Worm (Caenorhabditis elegans) whole organism, L1 larva: Measurements from ENCODE around the gene cyh-1.

Experiments used
- Y116A8C.19 ChIP-seq: sonication (generic microtip); optimal IDR thresholded peaks from 2 replicates; lab custom pipeline; 2016; ENCODE audit warnings: missing compliant biosample characterization, missing genetic modification characterization, borderline replicate concordance
- grh-1 ChIP-seq: fragments of 200-800 bp; sonication (Bioruptor generic); IDR thresholded peaks from 2 replicates; pipeline ENCODE4 v1.3.6; 2022; ENCODE audit warnings: missing genetic modification reagents, missing genetic modification characterization, missing compliant biosample characterization
- hlh-17 ChIP-seq: fragments of 200-800 bp; sonication (Bioruptor generic); optimal IDR thresholded peaks from 2 replicates; lab custom pipeline; 2018; ENCODE audit warnings: missing genetic modification characterization, mild to moderate bottlenecking, missing compliant biosample characterization, moderate library complexity, borderline replicate concordance
- lir-3 ChIP-seq: sonication (generic microtip); optimal IDR thresholded peaks from 2 replicates; lab custom pipeline; 2016; ENCODE audit warnings: mild to moderate bottlenecking, missing genetic modification characterization, moderate library complexity, missing compliant biosample characterization; ENCODE audit not compliant: poor library complexity
- lsy-2 ChIP-seq, 2 experiments: fragments of 150-350 bp; optimal IDR thresholded peaks; 2 replicates each; lab custom pipeline; 2014; ENCODE audit warnings: missing biosample characterization in 2 of 2, missing genetic modification characterization in 2 of 2
- nhr-237 ChIP-seq: fragments of 150-350 bp; optimal IDR thresholded peaks from 2 replicates; lab custom pipeline; 2014; ENCODE audit warnings: missing biosample characterization, missing genetic modification characterization
- nhr-28 ChIP-seq: fragments of 150-350 bp; optimal IDR thresholded peaks from 2 replicates; lab custom pipeline; 2014; ENCODE audit warnings: missing biosample characterization, missing genetic modification characterization
- nhr-47 ChIP-seq: sonication (generic microtip); optimal IDR thresholded peaks from 2 replicates; lab custom pipeline; 2016; ENCODE audit warnings: mild to moderate bottlenecking, missing genetic modification characterization, moderate library complexity, missing compliant biosample characterization
- snpc-4 ChIP-seq: fragments of 150-350 bp; optimal IDR thresholded peaks from 2 replicates; lab custom pipeline; 2014; ENCODE audit warnings: missing biosample characterization, missing genetic modification characterization
- zag-1 ChIP-seq: fragments of 150-350 bp; optimal IDR thresholded peaks from 2 replicates; lab custom pipeline; 2014; ENCODE audit warnings: missing biosample characterization, missing genetic modification characterization

DNA sequence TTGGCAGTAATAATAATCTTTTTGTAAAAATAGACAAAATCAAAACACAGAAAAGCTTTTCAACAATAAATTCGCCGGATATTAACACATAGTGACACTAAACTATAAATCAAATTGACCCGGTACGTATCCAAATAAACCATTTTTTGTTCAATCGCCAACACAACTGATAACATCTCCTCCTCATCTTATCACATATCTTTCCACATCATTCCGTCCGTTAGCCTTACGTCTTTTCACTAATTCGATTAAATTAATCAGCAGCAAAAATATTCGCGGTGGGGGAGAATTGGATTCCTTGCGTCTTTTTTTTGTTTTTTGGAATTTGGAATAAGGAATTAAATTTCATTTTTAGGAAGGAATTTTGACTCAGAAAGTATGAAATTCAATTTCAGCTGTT, 51.8 kb downstream of the cyh-1 start:
- TF ChIP-seq grh-1 (no peak), nhr-237 (tag; lab: Kevin White, UChicago) (no peak), nhr-28 (no peak), Y116A8C.19 (no peak), snpc-4 (tag; lab: Kevin White, UChicago) (no peak), zag-1 (no peak), lir-3 (no peak), lsy-2 (tag; optimal IDR thresholded peaks at IDR 0.05; lab: Kevin White, UChicago) (no peak), nhr-47 (tag; lab: Kevin White, UChicago) (no peak), hlh-17 (GFP tag; lab: Kevin White, UChicago) (no peak)
